Worm (Caenorhabditis elegans) whole organism, L1 larva: Measurements from ENCODE around the gene C12D5.3.

Source experiments
- F16B12.6 ChIP-seq: fragments of 150-350 bp; optimal IDR thresholded peaks from 2 replicates; lab custom pipeline; 2014; ENCODE audit warnings: missing biosample characterization, missing genetic modification characterization
- Y116A8C.19 ChIP-seq: sonication (generic microtip); optimal IDR thresholded peaks from 2 replicates; lab custom pipeline; 2016; ENCODE audit warnings: missing compliant biosample characterization, missing genetic modification characterization, borderline replicate concordance
- alr-1 ChIP-seq: fragments of 200-800 bp; sonication (Bioruptor generic); optimal IDR thresholded peaks from 2 replicates; lab custom pipeline; 2018; ENCODE audit warnings: borderline replicate concordance, mild to moderate bottlenecking, missing genetic modification characterization, missing compliant biosample characterization
- aly-2 ChIP-seq: fragments of 150-350 bp; optimal IDR thresholded peaks from 2 replicates; lab custom pipeline; 2014; ENCODE audit warnings: missing biosample characterization, missing genetic modification characterization
- ama-1 ChIP-seq: fragments of 150-350 bp; optimal IDR thresholded peaks from 2 replicates; lab custom pipeline; 2014
- ceh-63 ChIP-seq: fragments of 200-800 bp; sonication (Bioruptor generic); optimal IDR thresholded peaks from 2 replicates; lab custom pipeline; 2018; ENCODE audit warnings: mild to moderate bottlenecking, missing genetic modification characterization, missing compliant biosample characterization
- ceh-8 ChIP-seq: fragments of 200-800 bp; sonication (Bioruptor generic); optimal IDR thresholded peaks from 2 replicates; lab custom pipeline; 2018; ENCODE audit warnings: mild to moderate bottlenecking, missing genetic modification characterization, moderate library complexity, missing compliant biosample characterization
- ces-1 ChIP-seq: fragments of 150-350 bp; optimal IDR thresholded peaks from 2 replicates; lab custom pipeline; 2014; ENCODE audit warnings: missing biosample characterization, missing genetic modification reagents, missing genetic modification characterization
- dsc-1 ChIP-seq: sonication (generic microtip); optimal IDR thresholded peaks from 2 replicates; lab custom pipeline; 2016; ENCODE audit warnings: mild to moderate bottlenecking, missing genetic modification characterization, missing compliant biosample characterization
- efl-1 ChIP-seq, 4 experiments: fragments of 150-350 bp; optimal IDR thresholded peaks in 3 of 4; peaks in 1 of 4; 1 replicate in 1 of 4; 2 replicates in 3 of 4; lab custom pipeline; 2014; ENCODE audit warnings: missing biosample characterization in 2 of 4, missing genetic modification characterization in 2 of 4, missing genetic modification reagents in 2 of 4
- efl-3 ChIP-seq: fragments of 200-800 bp; sonication (Bioruptor generic); optimal IDR thresholded peaks from 2 replicates; lab custom pipeline; 2018; ENCODE audit warnings: mild to moderate bottlenecking, missing genetic modification characterization, missing compliant biosample characterization
- egl-27 ChIP-seq, 2 experiments: fragments of 150-350 bp in 1 of 2; sonication (generic microtip); optimal IDR thresholded peaks; 3 replicates each; lab custom pipeline; 2017 to 2018; ENCODE audit warnings: missing biosample characterization in 2 of 2, missing genetic modification characterization in 2 of 2, missing genetic modification reagents in 2 of 2
- ets-5 ChIP-seq: fragments of 200-800 bp; sonication (Bioruptor generic); IDR thresholded peaks from 2 replicates; pipeline ENCODE4 v1.3.6; 2022; ENCODE audit warnings: missing genetic modification characterization, missing compliant biosample characterization
- fkh-4 ChIP-seq: sonication (generic microtip); optimal IDR thresholded peaks from 2 replicates; lab custom pipeline; 2016; ENCODE audit warnings: missing compliant biosample characterization, missing genetic modification characterization, borderline replicate concordance
- grh-1 ChIP-seq: fragments of 200-800 bp; sonication (Bioruptor generic); IDR thresholded peaks from 2 replicates; pipeline ENCODE4 v1.3.6; 2022; ENCODE audit warnings: missing genetic modification reagents, missing genetic modification characterization, missing compliant biosample characterization
- hlh-17 ChIP-seq: fragments of 200-800 bp; sonication (Bioruptor generic); optimal IDR thresholded peaks from 2 replicates; lab custom pipeline; 2018; ENCODE audit warnings: missing genetic modification characterization, mild to moderate bottlenecking, missing compliant biosample characterization, moderate library complexity, borderline replicate concordance
- hlh-4 ChIP-seq: sonication (generic microtip); optimal IDR thresholded peaks from 2 replicates; lab custom pipeline; 2016; ENCODE audit warnings: mild to moderate bottlenecking, missing genetic modification characterization, missing compliant biosample characterization
- hpl-2 ChIP-seq: fragments of 150-350 bp; optimal IDR thresholded peaks from 2 replicates; lab custom pipeline; 2014; ENCODE audit warnings: missing biosample characterization, missing genetic modification reagents, missing genetic modification characterization
- irx-1 ChIP-seq: sonication (generic microtip); optimal IDR thresholded peaks from 2 replicates; lab custom pipeline; 2016; ENCODE audit warnings: missing genetic modification characterization, missing compliant biosample characterization
- isw-1 ChIP-seq: fragments of 200-800 bp; sonication (Bioruptor generic); IDR thresholded peaks from 2 replicates; pipeline ENCODE4 v1.3.6; 2022; ENCODE audit warnings: missing genetic modification characterization, missing compliant biosample characterization
- jun-1 ChIP-seq: fragments of 150-350 bp; optimal IDR thresholded peaks from 2 replicates; lab custom pipeline; 2014; ENCODE audit warnings: missing biosample characterization, missing genetic modification reagents, missing genetic modification characterization
- lin-35 ChIP-seq, 2 experiments: fragments of 150-350 bp; optimal IDR thresholded peaks; 2 replicates each; lab custom pipeline; 2014; ENCODE audit warnings: missing biosample characterization in 2 of 2, missing genetic modification characterization in 2 of 2, missing genetic modification reagents in 2 of 2
- lir-3 ChIP-seq: sonication (generic microtip); optimal IDR thresholded peaks from 2 replicates; lab custom pipeline; 2016; ENCODE audit warnings: mild to moderate bottlenecking, missing genetic modification characterization, moderate library complexity, missing compliant biosample characterization; ENCODE audit not compliant: poor library complexity
- mef-2 ChIP-seq: fragments of 150-350 bp; optimal IDR thresholded peaks from 2 replicates; lab custom pipeline; 2014; ENCODE audit warnings: missing biosample characterization, missing genetic modification characterization
- nhr-19 ChIP-seq: fragments of 200-800 bp; sonication (Bioruptor generic); conservative IDR thresholded peaks from 2 replicates; pipeline ENCODE4 v1.3.6; 2022; ENCODE audit warnings: missing genetic modification characterization, missing compliant biosample characterization
- nhr-47 ChIP-seq: sonication (generic microtip); optimal IDR thresholded peaks from 2 replicates; lab custom pipeline; 2016; ENCODE audit warnings: mild to moderate bottlenecking, missing genetic modification characterization, moderate library complexity, missing compliant biosample characterization
- nhr-76 ChIP-seq: sonication (generic microtip); optimal IDR thresholded peaks from 2 replicates; lab custom pipeline; 2017; ENCODE audit warnings: missing biosample characterization, missing genetic modification characterization
- nhr-77 ChIP-seq: fragments of 150-350 bp; optimal IDR thresholded peaks from 2 replicates; lab custom pipeline; 2014; ENCODE audit warnings: missing biosample characterization, missing genetic modification characterization
- pag-3 ChIP-seq: sonication (generic microtip); optimal IDR thresholded peaks from 2 replicates; lab custom pipeline; 2017; ENCODE audit warnings: missing genetic modification characterization, mild to moderate bottlenecking, missing compliant biosample characterization, antibody characterized with exemption, borderline replicate concordance; ENCODE audit not compliant: insufficient read depth
- pqm-1 ChIP-seq: sonication (generic microtip); optimal IDR thresholded peaks from 3 replicates; lab custom pipeline; 2017; ENCODE audit warnings: missing biosample characterization, missing genetic modification characterization
- snpc-4 ChIP-seq: fragments of 150-350 bp; optimal IDR thresholded peaks from 2 replicates; lab custom pipeline; 2014; ENCODE audit warnings: missing biosample characterization, missing genetic modification characterization
- sox-4 ChIP-seq: sonication (generic microtip); optimal IDR thresholded peaks from 2 replicates; lab custom pipeline; 2016; ENCODE audit warnings: missing genetic modification characterization, missing compliant biosample characterization
- swsn-7 ChIP-seq: sonication (generic microtip); optimal IDR thresholded peaks from 2 replicates; lab custom pipeline; 2016; ENCODE audit warnings: missing genetic modification characterization, missing compliant biosample characterization
- unc-30 ChIP-seq: sonication (generic microtip); optimal IDR thresholded peaks from 2 replicates; lab custom pipeline; 2017; ENCODE audit warnings: missing biosample characterization, missing genetic modification characterization
- unc-86 ChIP-seq: sonication (generic microtip); optimal IDR thresholded peaks from 2 replicates; lab custom pipeline; 2016; ENCODE audit warnings: missing genetic modification characterization, missing compliant biosample characterization
- zag-1 ChIP-seq: fragments of 150-350 bp; optimal IDR thresholded peaks from 2 replicates; lab custom pipeline; 2014; ENCODE audit warnings: missing biosample characterization, missing genetic modification characterization

Gene C12D5.3

ce11 chrV:7675904-7676303, at the start of gene C12D5.3:
Gene C12D5.3 (plus strand): TSS chrV:7676204.
- no peak for TF ChIP-seq nhr-47 (tag; lab: Kevin White, UChicago)
- TF ChIP-seq nhr-19, result no peak
- no peak for TF ChIP-seq mef-2 (tag; lab: Kevin White, UChicago)
- TF ChIP-seq grh-1 (GFP tag; lab: Robert Waterston, UW), result no peak
- TF ChIP-seq swsn-7, result no peak
- no peak for TF ChIP-seq dsc-1 (tag; lab: Kevin White, UChicago)
- no peak for TF ChIP-seq Y116A8C.19 (tag; lab: Kevin White, UChicago)

- no peak for TF ChIP-seq ama-1 (lab: Kevin White, UChicago)
- TF ChIP-seq lir-3 (tag; lab: Kevin White, UChicago), result no peak
- TF ChIP-seq ets-5 (GFP tag; lab: Robert Waterston, UW), result no peak
Measured at ce11 chrV:7626550-7626949, 49.5 kb upstream of the C12D5.3 start, which contains the start of gene F07C4.6. Gene F07C4.6 (plus strand): TSS chrV:7626850.

DNA sequence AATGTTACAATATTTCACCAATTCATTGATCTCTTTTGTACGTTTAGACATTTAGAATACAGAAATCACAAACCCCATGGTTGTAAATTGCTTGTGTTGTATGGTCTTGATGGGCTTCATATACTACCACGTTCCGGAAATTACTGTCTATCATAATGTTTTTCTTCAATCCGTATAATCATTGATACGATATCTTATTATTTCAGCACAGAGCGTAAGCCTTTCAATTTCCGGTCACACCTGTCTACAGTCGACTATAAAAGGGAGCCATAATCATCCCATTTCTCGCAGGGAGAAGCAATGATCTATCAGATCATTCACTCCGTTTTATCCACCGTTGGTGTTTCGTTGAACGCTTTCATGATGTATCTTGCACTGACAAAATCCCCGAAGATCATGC, 46.5 kb upstream of the C12D5.3 start, which contains the start of gene srd-30:
TSS of gene srd-30 (plus strand) at position 301 of the 400 bp plus-strand sequence.
- TF ChIP-seq ces-1 (GFP tag; lab: Kevin White, UChicago) (no peak), lin-35 (GFP tag; optimal IDR thresholded peaks at IDR 0.05; lab: Kevin White, UChicago) (no peak), efl-1 (optimal IDR thresholded peaks at IDR 0.05; lab: Kevin White, UChicago) (no peak), efl-1 (GFP tag; optimal IDR thresholded peaks at IDR 0.05 in 1 of 2; lab: Kevin White, UChicago) (no peak), dsc-1 (tag; lab: Kevin White, UChicago) (no peak), nhr-76 (no peak), pag-3 (tag; lab: Kevin White, UChicago) (no peak), sox-4 (tag; lab: Kevin White, UChicago) (no peak), fkh-4 (tag; lab: Kevin White, UChicago) (no peak), egl-27 (tag; optimal IDR thresholded peaks at IDR 0.05; lab: Kevin White, UChicago) (no peak), hpl-2 (GFP tag; lab: Kevin White, UChicago) (no peak), irx-1 (tag; lab: Kevin White, UChicago) (no peak), hlh-4 (no peak), ceh-8 (GFP tag; lab: Kevin White, UChicago) (no peak), snpc-4 (tag; lab: Kevin White, UChicago) (no peak)
- TF ChIP-seq, all 84 proteins: peak for 0

DNA sequence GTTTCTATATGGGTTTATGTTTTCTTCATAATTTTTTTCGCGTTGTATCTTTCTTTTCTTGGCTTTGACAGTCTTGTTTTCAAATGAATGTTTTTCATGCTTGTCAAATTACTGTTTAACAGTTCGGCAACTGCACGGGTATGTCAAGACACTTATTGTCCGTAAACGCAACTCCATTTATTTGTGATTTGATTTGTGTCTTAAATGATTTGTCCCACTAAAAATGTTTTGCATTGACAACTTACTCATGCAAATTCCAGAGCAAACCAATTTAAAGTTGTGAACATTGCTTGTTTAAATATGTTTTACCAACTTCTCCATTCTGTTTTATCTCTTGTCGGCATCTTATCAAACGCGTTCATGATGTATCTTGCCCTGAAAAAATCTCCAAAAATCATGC, 44.3 kb upstream of the C12D5.3 start, which contains the start of gene srd-25:
TSS of gene srd-25 (plus strand) at position 301 of the 400 bp plus-strand sequence.
- no peak for TF ChIP-seq unc-86 (tag; lab: Kevin White, UChicago)
- TF ChIP-seq isw-1 (GFP tag; lab: Robert Waterston, UW), result no peak
- TF ChIP-seq aly-2, result no peak
- TF ChIP-seq alr-1 (tag; lab: Kevin White, UChicago), result no peak
- TF ChIP-seq efl-1 (optimal IDR thresholded peaks at IDR 0.05; lab: Kevin White, UChicago), result no peak
- no peak for TF ChIP-seq efl-1 (GFP tag; optimal IDR thresholded peaks at IDR 0.05 in 1 of 2; lab: Kevin White, UChicago)
- no peak for TF ChIP-seq pqm-1 (tag; lab: Kevin White, UChicago)
- TF ChIP-seq F16B12.6 (tag; lab: Kevin White, UChicago), result no peak
- no peak for TF ChIP-seq jun-1 (tag; lab: Kevin White, UChicago)
- no peak for TF ChIP-seq nhr-77 (tag; lab: Kevin White, UChicago)
- TF ChIP-seq ceh-63, result no peak
- TF ChIP-seq zag-1 (tag; lab: Kevin White, UChicago), result no peak
- TF ChIP-seq grh-1 (GFP tag; lab: Robert Waterston, UW), result no peak
- no peak for TF ChIP-seq unc-30 (tag; lab: Kevin White, UChicago)
- no peak for TF ChIP-seq hlh-17
- no peak for TF ChIP-seq efl-3 (GFP tag; lab: Kevin White, UChicago)
